Fruit fly (Drosophila melanogaster) whole organism, pupa: ENCODE measurements around the gene Rpp30.
A peak's percentile ranks its signal among the peaks of the same experiment; 100 is the strongest.

Experiments used
- CG10348 ChIP-seq: fragments of 200-800 bp; sonication (Bioruptor generic); IDR thresholded peaks from 2 replicates; pipeline ENCODE4 v1.3.6; 2022; ENCODE audit warnings: missing biosample characterization, missing genetic modification characterization
- CG12605 ChIP-seq: fragments of 200-800 bp; sonication (Bioruptor generic); IDR thresholded peaks from 2 replicates; pipeline ENCODE4 v1.3.6; 2022; ENCODE audit warnings: missing biosample characterization, missing genetic modification characterization
- CG13204 ChIP-seq: fragments of 200-800 bp; sonication (Bioruptor generic); optimal IDR thresholded peaks from 2 replicates; lab custom pipeline; 2018; ENCODE audit warnings: missing biosample characterization, mild to moderate bottlenecking, missing genetic modification characterization, moderate library complexity
- CG14655 ChIP-seq: fragments of 200-800 bp; sonication (Bioruptor generic); optimal IDR thresholded peaks from 3 replicates; lab custom pipeline; 2017; ENCODE audit warnings: mild to moderate bottlenecking, missing biosample characterization, missing genetic modification reagents, missing genetic modification characterization
- CG15710 ChIP-seq: fragments of 200-800 bp; sonication (Bioruptor generic); optimal IDR thresholded peaks from 2 replicates; lab custom pipeline; 2018; ENCODE audit warnings: missing biosample characterization, mild to moderate bottlenecking, missing genetic modification characterization, moderate library complexity
- CG17806 ChIP-seq: fragments of 200-800 bp; sonication (Bioruptor generic); optimal IDR thresholded peaks from 2 replicates; lab custom pipeline; 2018; ENCODE audit warnings: missing biosample characterization, mild to moderate bottlenecking, missing genetic modification characterization, moderate library complexity
- CG32121 ChIP-seq: fragments of 200-800 bp; sonication (Bioruptor generic); IDR thresholded peaks from 2 replicates; pipeline ENCODE4 v1.3.6; 2022; ENCODE audit warnings: missing biosample characterization, missing genetic modification characterization
- CG34367 ChIP-seq: fragments of 200-800 bp; sonication (Bioruptor generic); optimal IDR thresholded peaks from 2 replicates; lab custom pipeline; 2018; ENCODE audit warnings: missing biosample characterization, mild to moderate bottlenecking, missing genetic modification characterization
- CG4496 ChIP-seq: fragments of 200-800 bp; sonication (Bioruptor generic); IDR thresholded peaks from 3 replicates; pipeline ENCODE4 v1.3.6; 2022; ENCODE audit warnings: missing biosample characterization, missing genetic modification characterization
- CG8159 ChIP-seq: fragments of 200-800 bp; sonication (Bioruptor generic); optimal IDR thresholded peaks from 3 replicates; lab custom pipeline; 2018; ENCODE audit warnings: missing biosample characterization, mild to moderate bottlenecking, missing genetic modification characterization, moderate library complexity
- CG8301 ChIP-seq: fragments of 200-800 bp; sonication (Bioruptor generic); optimal IDR thresholded peaks from 2 replicates; lab custom pipeline; 2018; ENCODE audit warnings: missing biosample characterization, mild to moderate bottlenecking, missing genetic modification characterization
- CG9948 ChIP-seq: fragments of 200-800 bp; sonication (Bioruptor generic); optimal IDR thresholded peaks from 2 replicates; lab custom pipeline; 2018; ENCODE audit warnings: missing biosample characterization, mild to moderate bottlenecking, missing genetic modification characterization, moderate library complexity
- D1 ChIP-seq: fragments of 200-800 bp; sonication (Bioruptor generic); optimal IDR thresholded peaks from 2 replicates; lab custom pipeline; 2018; ENCODE audit warnings: missing biosample characterization, mild to moderate bottlenecking, missing genetic modification characterization, moderate library complexity
- EcR ChIP-seq: fragments of 200-800 bp; sonication (Bioruptor generic); optimal IDR thresholded peaks from 3 replicates; lab custom pipeline; 2019; ENCODE audit warnings: missing biosample characterization, missing genetic modification characterization, mild to moderate bottlenecking, moderate library complexity, missing genetic modification reagents
- Ets98B ChIP-seq: fragments of 200-800 bp; sonication (Bioruptor generic); IDR thresholded peaks from 2 replicates; pipeline ENCODE4 v1.3.6; 2022; ENCODE audit warnings: missing biosample characterization, missing genetic modification characterization
- Pif1A ChIP-seq: fragments of 200-800 bp; sonication (Bioruptor generic); optimal IDR thresholded peaks from 3 replicates; lab custom pipeline; 2016; ENCODE audit warnings: missing biosample characterization, missing genetic modification characterization
- Pif1B ChIP-seq: fragments of 200-800 bp; sonication (Bioruptor generic); optimal IDR thresholded peaks from 3 replicates; lab custom pipeline; 2016; ENCODE audit warnings: missing biosample characterization, missing genetic modification characterization
- Snoo ChIP-seq: fragments of 200-800 bp; sonication (Bioruptor generic); optimal IDR thresholded peaks from 3 replicates; lab custom pipeline; 2017; ENCODE audit warnings: missing biosample characterization, mild to moderate bottlenecking, missing genetic modification characterization, inconsistent platforms
- fd96Ca ChIP-seq: fragments of 200-800 bp; sonication (Bioruptor generic); IDR thresholded peaks from 3 replicates; pipeline ENCODE4 v1.3.6; 2022; ENCODE audit warnings: missing biosample characterization, missing genetic modification characterization
- gl ChIP-seq: fragments of 200-800 bp; sonication (Bioruptor generic); optimal IDR thresholded peaks from 2 replicates; lab custom pipeline; 2018; ENCODE audit warnings: missing biosample characterization, mild to moderate bottlenecking, missing genetic modification characterization
- rn ChIP-seq: fragments of 200-800 bp; sonication (Bioruptor generic); IDR thresholded peaks from 2 replicates; pipeline ENCODE4 v1.3.6; 2022; ENCODE audit warnings: missing biosample characterization, missing genetic modification characterization

Gene Rpp30

DNA sequence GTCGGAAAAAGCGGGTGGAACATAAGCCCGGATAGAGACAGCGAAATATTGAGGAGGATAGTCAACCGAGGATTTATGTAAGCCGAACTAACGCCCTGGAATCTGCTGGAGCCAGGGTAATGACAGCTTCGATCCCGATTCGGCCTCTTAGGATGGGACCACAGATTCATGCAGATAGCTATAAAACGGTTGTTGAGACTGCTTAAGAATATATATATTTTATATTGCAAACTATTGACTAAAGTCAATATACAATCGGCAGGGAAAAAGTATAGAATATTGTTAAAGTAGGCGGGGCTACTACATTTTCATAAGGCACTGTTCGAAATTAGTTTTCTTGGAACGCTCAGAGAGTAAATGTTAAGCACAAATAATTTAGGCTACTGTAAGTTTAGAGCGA, 16.6 kb upstream of the Rpp30 start, which contains the start of gene CG3345:
CG3345 (plus strand) TSS at position 301 of the 400 bp plus-strand sequence.
- no peak for TF ChIP-seq CG4496 (GFP tag; lab: Robert Waterston, UW)
- no peak for TF ChIP-seq fd96Ca (GFP tag; lab: Robert Waterston, UW)
- TF ChIP-seq CG8159 (tag; lab: Kevin White, UChicago), result no peak
- no peak for TF ChIP-seq Pif1A (GFP tag; lab: Kevin White, UChicago)
- no peak for TF ChIP-seq CG13204 (GFP tag; lab: Kevin White, UChicago)
- no peak for TF ChIP-seq CG8301 (tag; lab: Kevin White, UChicago)
- no peak for TF ChIP-seq D1 (tag; lab: Kevin White, UChicago)
- TF ChIP-seq CG14655, result no peak
- no peak for TF ChIP-seq CG9948
- TF ChIP-seq, all 21 proteins: peak for 0

DNA sequence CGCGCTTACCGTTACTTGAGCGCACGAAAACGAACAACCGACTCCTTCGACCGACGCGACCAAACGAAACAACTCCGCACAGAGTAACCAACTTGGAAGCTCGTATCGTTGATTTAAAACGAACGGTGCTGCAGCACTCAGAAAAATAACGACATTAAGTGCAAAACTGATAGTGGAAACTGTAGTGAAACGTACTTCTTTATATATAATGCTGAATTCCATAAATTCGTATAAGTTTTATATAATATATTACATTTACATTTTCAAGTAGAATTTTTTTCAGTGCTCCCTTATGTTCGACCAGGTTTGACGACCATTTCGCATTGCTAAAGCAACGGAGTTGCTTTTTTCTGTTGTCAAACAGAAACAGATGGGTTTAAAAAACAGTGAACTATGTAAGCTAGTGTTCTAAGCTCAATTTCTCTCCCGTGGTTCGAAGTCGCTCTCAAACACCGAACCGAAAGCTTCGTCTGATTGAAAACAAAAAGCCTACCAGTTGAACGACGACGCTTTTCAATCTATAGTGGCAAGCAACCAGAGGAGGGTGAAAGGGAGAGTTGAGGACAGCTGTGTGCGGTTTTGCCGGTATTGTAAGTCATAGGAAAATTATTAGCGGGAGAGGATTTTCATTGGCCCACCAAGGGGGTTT, 15.4 kb upstream of the Rpp30 start, which contains the start of gene CG17075:
CG17075 (minus strand) TSS at position 65 of the 649 bp plus-strand sequence.
- TF ChIP-seq Pif1B (GFP tag; lab: Kevin White, UChicago), result no peak
- peak; percentile 83 for TF ChIP-seq CG8301 (tag; lab: Kevin White, UChicago)
- peak; percentile 80 for TF ChIP-seq CG9948
- TF ChIP-seq D1 (tag; lab: Kevin White, UChicago), result no peak
- peak; percentile 85 for TF ChIP-seq CG8159 (tag; lab: Kevin White, UChicago)
- peak; percentile 96 for TF ChIP-seq CG4496 (GFP tag; lab: Robert Waterston, UW)
- peak; percentile 73 for TF ChIP-seq Snoo (tag; lab: Kevin White, UChicago)
- TF ChIP-seq CG34367 (tag; lab: Kevin White, UChicago), result peak; percentile 78
- no peak for TF ChIP-seq CG14655
- peak; percentile 94 for TF ChIP-seq CG32121
- TF ChIP-seq CG13204 (GFP tag; lab: Kevin White, UChicago), result no peak
- TF ChIP-seq CG10348, result peak; percentile 86
- peak; percentile 95 for TF ChIP-seq Ets98B
- peak; percentile 62 for TF ChIP-seq gl (tag; lab: Kevin White, UChicago)
- no peak for TF ChIP-seq EcR
- peak; percentile 82 for TF ChIP-seq CG17806
- no peak for TF ChIP-seq Pif1A (GFP tag; lab: Kevin White, UChicago)
- peak; percentile 87 for TF ChIP-seq CG15710 (tag; lab: Kevin White, UChicago)
- TF ChIP-seq CG12605 (GFP tag; lab: Robert Waterston, UW), result peak; percentile 93
- peak; percentile 92 for TF ChIP-seq fd96Ca (GFP tag; lab: Robert Waterston, UW)
- TF ChIP-seq rn (GFP tag; lab: Robert Waterston, UW), result peak; percentile 89

DNA sequence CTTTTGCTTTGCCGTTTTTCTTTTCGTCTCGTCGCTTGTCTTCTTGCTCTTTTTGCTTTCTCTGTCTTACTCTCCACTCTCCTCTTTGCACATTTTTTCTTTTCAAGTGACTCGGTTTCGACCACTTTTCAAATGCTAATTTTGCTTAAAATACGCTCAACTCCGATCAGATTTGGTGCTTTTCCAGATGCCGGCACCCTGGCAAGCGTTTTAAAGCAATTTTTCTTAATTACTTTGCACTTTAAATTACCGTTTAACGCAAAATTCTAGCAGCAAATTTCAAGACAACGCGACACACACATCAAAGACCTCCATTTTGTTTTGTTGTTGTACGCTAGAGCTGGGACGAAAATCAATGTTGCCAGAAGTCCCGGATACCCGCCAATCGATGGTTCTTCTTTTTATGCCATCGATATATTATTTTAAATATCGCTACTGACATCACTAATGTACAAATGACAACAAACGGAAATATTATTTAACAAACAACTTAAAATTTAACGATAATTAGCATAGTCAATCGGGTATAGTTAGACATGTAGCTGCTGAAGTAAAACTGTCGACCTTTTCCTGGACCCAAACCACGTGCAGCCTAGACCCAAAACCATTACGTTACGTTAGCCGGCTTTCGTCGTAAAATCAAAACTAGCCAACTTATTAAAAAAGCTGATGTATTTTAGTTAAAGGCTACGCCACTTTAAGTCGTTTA, 1.5 kb downstream of the Rpp30 start, which contains the start of gene kis:
kis (minus strand) TSS at position 317 of the 709 bp plus-strand sequence.
- TF ChIP-seq EcR (peak; percentile 55), CG8301 (tag; lab: Kevin White, UChicago) (no peak), fd96Ca (GFP tag; lab: Robert Waterston, UW) (no peak; the same call in 2 of the 3 replicates), CG17806 (peak; percentile 1), CG4496 (GFP tag; lab: Robert Waterston, UW) (no peak; the same call in 2 of the 3 replicates), Pif1B (GFP tag; lab: Kevin White, UChicago) (no peak), D1 (tag; lab: Kevin White, UChicago) (no peak), CG13204 (GFP tag; lab: Kevin White, UChicago) (no peak), CG9948 (no peak), CG34367 (tag; lab: Kevin White, UChicago) (no peak), Snoo (tag; lab: Kevin White, UChicago) (no peak), CG14655 (peak; percentile 28), CG10348 (no peak), rn (GFP tag; lab: Robert Waterston, UW) (no peak), CG8159 (tag; lab: Kevin White, UChicago) (peak; percentile 39), Ets98B (0 out of 2 replicates have a peak, but pooled peaks have one; percentile 10), Pif1A (GFP tag; lab: Kevin White, UChicago) (no peak), CG15710 (tag; lab: Kevin White, UChicago) (peak; percentile 16), CG32121 (no peak), gl (tag; lab: Kevin White, UChicago) (peak; percentile 30), CG12605 (GFP tag; lab: Robert Waterston, UW) (no peak; the same call in 1 of the 2 replicates)

DNA sequence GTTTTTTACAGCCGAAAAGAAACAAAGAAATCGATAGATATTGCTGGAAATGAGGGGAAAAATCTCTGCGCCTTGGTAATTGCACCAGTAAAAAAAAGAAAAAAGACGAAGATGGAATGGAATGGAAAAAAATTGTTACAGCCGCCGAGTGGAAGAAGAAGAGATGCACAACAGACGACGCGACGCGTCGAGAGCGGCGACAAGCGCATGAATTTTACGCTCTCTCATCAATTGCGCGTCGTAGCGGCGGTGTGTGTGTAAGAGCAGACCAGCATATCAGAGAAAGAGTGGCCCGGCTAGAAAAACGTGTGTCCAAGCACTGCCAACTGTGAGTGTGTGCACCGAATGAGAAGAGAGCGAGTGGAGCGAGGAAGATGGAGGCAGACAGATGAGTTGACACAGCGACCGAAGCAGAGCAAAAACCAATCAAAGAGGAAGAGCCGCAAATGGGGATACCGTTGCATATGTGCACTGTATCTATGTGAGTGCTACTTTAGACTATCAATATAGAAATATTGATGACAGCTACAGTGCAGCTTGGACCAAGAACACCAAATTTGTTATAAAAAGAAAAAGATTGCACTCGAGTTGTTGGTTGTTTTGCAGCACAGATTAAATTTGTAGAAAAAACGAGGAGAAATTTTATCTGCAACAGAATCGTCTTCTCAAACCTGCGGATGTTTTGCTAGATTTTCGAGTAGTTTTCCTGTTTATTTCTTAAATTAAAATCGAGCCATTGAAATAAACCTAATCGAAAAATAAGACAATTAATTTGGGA, 2.9 kb downstream of the Rpp30 start:
- peak; percentile 50 for TF ChIP-seq Ets98B
- peak; percentile 28; the same call in 1 of the 2 replicates for TF ChIP-seq rn (GFP tag; lab: Robert Waterston, UW)
- peak; percentile 40 for TF ChIP-seq Pif1B (GFP tag; lab: Kevin White, UChicago)
- TF ChIP-seq fd96Ca (GFP tag; lab: Robert Waterston, UW), result peak; percentile 72
- TF ChIP-seq CG10348, result no peak
- TF ChIP-seq D1 (tag; lab: Kevin White, UChicago), result no peak
- peak; percentile 41; the same call in 1 of the 2 replicates for TF ChIP-seq CG32121
- peak; percentile 81 for TF ChIP-seq CG13204 (GFP tag; lab: Kevin White, UChicago)
- peak; percentile 75 for TF ChIP-seq CG8301 (tag; lab: Kevin White, UChicago)
- peak; percentile 32 for TF ChIP-seq CG12605 (GFP tag; lab: Robert Waterston, UW)
- TF ChIP-seq CG8159 (tag; lab: Kevin White, UChicago), result peak; percentile 31
- peak; percentile 38 for TF ChIP-seq gl (tag; lab: Kevin White, UChicago)
- TF ChIP-seq Pif1A (GFP tag; lab: Kevin White, UChicago), result peak; percentile 76
- peak; percentile 23 for TF ChIP-seq CG34367 (tag; lab: Kevin White, UChicago)
- peak; percentile 82 for TF ChIP-seq EcR
- peak; percentile 75 for TF ChIP-seq CG14655
- TF ChIP-seq CG17806, result peak; percentile 40
- TF ChIP-seq CG9948, result peak; percentile 64
- TF ChIP-seq CG4496 (GFP tag; lab: Robert Waterston, UW), result peak; percentile 68
- TF ChIP-seq Snoo (tag; lab: Kevin White, UChicago), result no peak
- TF ChIP-seq CG15710 (tag; lab: Kevin White, UChicago), result peak; percentile 16
